Fruit fly (Drosophila melanogaster) whole organism, wandering third instar larva: ENCODE data around the gene CG15283.

Experiments
- Hr83 ChIP-seq: fragments of 200-300 bp; sonication (Bioruptor generic); optimal IDR thresholded peaks from 2 replicates; lab custom pipeline; 2016; ENCODE audit warnings: missing biosample characterization, mild to moderate bottlenecking, missing genetic modification characterization, moderate library complexity; ENCODE audit not compliant: poor library complexity, severe bottlenecking
- fru ChIP-seq: fragments of 200-800 bp; sonication (Bioruptor generic); optimal IDR thresholded peaks from 3 replicates; lab custom pipeline; 2016; ENCODE audit warnings: missing biosample characterization, mild to moderate bottlenecking, missing genetic modification characterization
- h ChIP-seq: fragments of 200-800 bp; sonication (Bioruptor generic); optimal IDR thresholded peaks from 3 replicates; lab custom pipeline; 2016; ENCODE audit warnings: missing biosample characterization, mild to moderate bottlenecking, missing genetic modification characterization
- jim ChIP-seq: fragments of 175-275, 200-325 bp; sonication (Bioruptor generic); optimal IDR thresholded peaks from 2 replicates; lab custom pipeline; 2016; ENCODE audit warnings: missing biosample characterization, mild to moderate bottlenecking, missing genetic modification characterization
- pan ChIP-seq: fragments of >200 bp; optimal IDR thresholded peaks from 2 replicates; lab custom pipeline; 2017
- sv ChIP-seq: fragments of 200-800 bp; sonication (Bioruptor generic); optimal IDR thresholded peaks from 3 replicates; lab custom pipeline; 2016; ENCODE audit warnings: missing biosample characterization, missing genetic modification characterization

DNA sequence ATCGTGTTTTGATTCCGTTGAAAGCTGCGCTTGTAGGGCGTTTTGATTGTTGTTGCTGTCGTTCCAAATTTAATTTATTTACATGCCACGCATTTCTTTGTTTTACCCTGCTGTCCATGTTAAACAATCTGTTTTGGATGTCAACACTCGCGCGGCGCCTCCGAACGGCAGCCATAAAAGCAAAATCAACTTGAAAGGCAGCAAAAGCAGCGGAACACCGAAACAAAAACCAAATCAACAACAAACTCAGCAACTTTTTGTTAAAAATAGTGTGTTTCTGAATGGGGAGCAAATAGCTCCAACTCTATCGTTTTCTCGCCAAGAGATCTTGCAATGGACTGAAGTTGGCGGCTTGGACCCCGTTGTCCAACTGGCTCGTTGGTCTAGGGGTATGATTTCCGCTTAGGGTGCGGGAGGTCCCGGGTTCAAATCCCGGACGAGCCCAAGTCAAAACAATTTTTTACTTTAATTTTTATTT lies 44.8 kb upstream of the CG15283 start:
- TF ChIP-seq Hr83 (no peak), sv (GFP tag; lab: Kevin White, UChicago) (no peak), h (GFP tag; lab: Kevin White, UChicago) (no peak), pan (lab: Kevin White, UChicago) (no peak), fru (GFP tag; lab: Kevin White, UChicago) (no peak), jim (GFP tag; lab: Kevin White, UChicago) (no peak)
